Worm (Caenorhabditis elegans): ENCODE results near the gene npr-10.

ce11 chrX:12976774-12977173 lies 55.7 kb downstream of the npr-10 start, which contains the start of the genes F11C1.4 and F11C1.10:
- no peak for TF ChIP-seq ztf-11 (tag; optimal IDR thresholded peaks at IDR 0.05)
- TF ChIP-seq elt-3 (tag; optimal IDR thresholded peaks at IDR 0.05): no peak
- TF ChIP-seq elt-1 (tag; optimal IDR thresholded peaks at IDR 0.05; ENCODE audit: borderline replicate concordance, insufficient read depth): no peak
- no peak for TF ChIP-seq nhr-237 (tag; optimal IDR thresholded peaks at IDR 0.05)
- TF ChIP-seq lin-13 (tag; optimal IDR thresholded peaks at IDR 0.05): no peak
- TF ChIP-seq sptf-1 (tag; optimal IDR thresholded peaks at IDR 0.05): no peak
- TF ChIP-seq nhr-12 (tag; optimal IDR thresholded peaks at IDR 0.05): no peak
- TF ChIP-seq pha-4 (tag; optimal IDR thresholded peaks at IDR 0.05): no peak
- TF ChIP-seq unc-62 (GFP tag; optimal IDR thresholded peaks at IDR 0.05): no peak
- no peak for TF ChIP-seq ces-1 (GFP tag; optimal IDR thresholded peaks at IDR 0.05)
- no peak for TF ChIP-seq blmp-1 (tag; optimal IDR thresholded peaks at IDR 0.05)
- no peak for TF ChIP-seq lsy-2 (tag; optimal IDR thresholded peaks at IDR 0.05)
